Fruit fly (Drosophila melanogaster) whole organism, pupa: ENCODE results near the gene CG2875.
A peak's percentile ranks its signal among the peaks of the same experiment; 100 is the strongest.

ENCODE experiments used
- CG10348 ChIP-seq: fragments of 200-800 bp; sonication (Bioruptor generic); IDR thresholded peaks from 2 replicates; pipeline ENCODE4 v1.3.6; 2022; ENCODE audit warnings: missing biosample characterization, missing genetic modification characterization
- CG12605 ChIP-seq: fragments of 200-800 bp; sonication (Bioruptor generic); IDR thresholded peaks from 2 replicates; pipeline ENCODE4 v1.3.6; 2022; ENCODE audit warnings: missing biosample characterization, missing genetic modification characterization
- CG13204 ChIP-seq: fragments of 200-800 bp; sonication (Bioruptor generic); optimal IDR thresholded peaks from 2 replicates; lab custom pipeline; 2018; ENCODE audit warnings: missing biosample characterization, mild to moderate bottlenecking, missing genetic modification characterization, moderate library complexity
- CG14655 ChIP-seq: fragments of 200-800 bp; sonication (Bioruptor generic); optimal IDR thresholded peaks from 3 replicates; lab custom pipeline; 2017; ENCODE audit warnings: mild to moderate bottlenecking, missing biosample characterization, missing genetic modification reagents, missing genetic modification characterization
- CG15710 ChIP-seq: fragments of 200-800 bp; sonication (Bioruptor generic); optimal IDR thresholded peaks from 2 replicates; lab custom pipeline; 2018; ENCODE audit warnings: missing biosample characterization, mild to moderate bottlenecking, missing genetic modification characterization, moderate library complexity
- CG17806 ChIP-seq: fragments of 200-800 bp; sonication (Bioruptor generic); optimal IDR thresholded peaks from 2 replicates; lab custom pipeline; 2018; ENCODE audit warnings: missing biosample characterization, mild to moderate bottlenecking, missing genetic modification characterization, moderate library complexity
- CG32121 ChIP-seq: fragments of 200-800 bp; sonication (Bioruptor generic); IDR thresholded peaks from 2 replicates; pipeline ENCODE4 v1.3.6; 2022; ENCODE audit warnings: missing biosample characterization, missing genetic modification characterization
- CG34367 ChIP-seq: fragments of 200-800 bp; sonication (Bioruptor generic); optimal IDR thresholded peaks from 2 replicates; lab custom pipeline; 2018; ENCODE audit warnings: missing biosample characterization, mild to moderate bottlenecking, missing genetic modification characterization
- CG4496 ChIP-seq: fragments of 200-800 bp; sonication (Bioruptor generic); IDR thresholded peaks from 3 replicates; pipeline ENCODE4 v1.3.6; 2022; ENCODE audit warnings: missing biosample characterization, missing genetic modification characterization
- CG8159 ChIP-seq: fragments of 200-800 bp; sonication (Bioruptor generic); optimal IDR thresholded peaks from 3 replicates; lab custom pipeline; 2018; ENCODE audit warnings: missing biosample characterization, mild to moderate bottlenecking, missing genetic modification characterization, moderate library complexity
- CG8301 ChIP-seq: fragments of 200-800 bp; sonication (Bioruptor generic); optimal IDR thresholded peaks from 2 replicates; lab custom pipeline; 2018; ENCODE audit warnings: missing biosample characterization, mild to moderate bottlenecking, missing genetic modification characterization
- CG9948 ChIP-seq: fragments of 200-800 bp; sonication (Bioruptor generic); optimal IDR thresholded peaks from 2 replicates; lab custom pipeline; 2018; ENCODE audit warnings: missing biosample characterization, mild to moderate bottlenecking, missing genetic modification characterization, moderate library complexity
- D1 ChIP-seq: fragments of 200-800 bp; sonication (Bioruptor generic); optimal IDR thresholded peaks from 2 replicates; lab custom pipeline; 2018; ENCODE audit warnings: missing biosample characterization, mild to moderate bottlenecking, missing genetic modification characterization, moderate library complexity
- EcR ChIP-seq: fragments of 200-800 bp; sonication (Bioruptor generic); optimal IDR thresholded peaks from 3 replicates; lab custom pipeline; 2019; ENCODE audit warnings: missing biosample characterization, missing genetic modification characterization, mild to moderate bottlenecking, moderate library complexity, missing genetic modification reagents
- Ets98B ChIP-seq: fragments of 200-800 bp; sonication (Bioruptor generic); IDR thresholded peaks from 2 replicates; pipeline ENCODE4 v1.3.6; 2022; ENCODE audit warnings: missing biosample characterization, missing genetic modification characterization
- Pif1A ChIP-seq: fragments of 200-800 bp; sonication (Bioruptor generic); optimal IDR thresholded peaks from 3 replicates; lab custom pipeline; 2016; ENCODE audit warnings: missing biosample characterization, missing genetic modification characterization
- Pif1B ChIP-seq: fragments of 200-800 bp; sonication (Bioruptor generic); optimal IDR thresholded peaks from 3 replicates; lab custom pipeline; 2016; ENCODE audit warnings: missing biosample characterization, missing genetic modification characterization
- Snoo ChIP-seq: fragments of 200-800 bp; sonication (Bioruptor generic); optimal IDR thresholded peaks from 3 replicates; lab custom pipeline; 2017; ENCODE audit warnings: missing biosample characterization, mild to moderate bottlenecking, missing genetic modification characterization, inconsistent platforms
- fd96Ca ChIP-seq: fragments of 200-800 bp; sonication (Bioruptor generic); IDR thresholded peaks from 3 replicates; pipeline ENCODE4 v1.3.6; 2022; ENCODE audit warnings: missing biosample characterization, missing genetic modification characterization
- gl ChIP-seq: fragments of 200-800 bp; sonication (Bioruptor generic); optimal IDR thresholded peaks from 2 replicates; lab custom pipeline; 2018; ENCODE audit warnings: missing biosample characterization, mild to moderate bottlenecking, missing genetic modification characterization
- rn ChIP-seq: fragments of 200-800 bp; sonication (Bioruptor generic); IDR thresholded peaks from 2 replicates; pipeline ENCODE4 v1.3.6; 2022; ENCODE audit warnings: missing biosample characterization, missing genetic modification characterization

The CG2875 gene

dm6 chrX:3545849-3546518 lies 27.4 kb downstream of the CG2875 start:
- TF ChIP-seq fd96Ca (peak; percentile 63; the same call in 1 of the 3 replicates), CG12605 (peak; percentile 95), D1 (tag; lab: Kevin White, UChicago) (peak; percentile 83), Pif1B (GFP tag; lab: Kevin White, UChicago) (peak; percentile 93), CG32121 (peak; percentile 93), Snoo (peak; percentile 89), CG10348 (GFP tag; lab: Robert Waterston, UW) (peak; percentile 65), CG17806 (tag; lab: Kevin White, UChicago) (peak; percentile 93), CG8159 (tag; lab: Kevin White, UChicago) (peak; percentile 89), CG15710 (tag; lab: Kevin White, UChicago) (peak; percentile 91), CG4496 (peak; percentile 93), EcR (peak; percentile 29), rn (peak; percentile 86), Pif1A (GFP tag; lab: Kevin White, UChicago) (peak; percentile 90), CG34367 (tag; lab: Kevin White, UChicago) (peak; percentile 88), gl (peak; percentile 72), CG14655 (GFP tag; lab: Kevin White, UChicago) (peak; percentile 97), Ets98B (GFP tag; lab: Robert Waterston, UW) (peak; percentile 96), CG9948 (tag; lab: Kevin White, UChicago) (peak; percentile 91), CG13204 (peak; percentile 51), CG8301 (tag; lab: Kevin White, UChicago) (peak; percentile 96)

dm6 chrX:3538775-3539174 lies 34.6 kb downstream of the CG2875 start:
- TF ChIP-seq CG15710 (tag; lab: Kevin White, UChicago) (no peak), CG17806 (tag; lab: Kevin White, UChicago) (no peak), fd96Ca (0 out of 3 replicates have a peak, but pooled peaks have one; percentile 22), CG12605 (no peak), D1 (tag; lab: Kevin White, UChicago) (no peak), Pif1A (GFP tag; lab: Kevin White, UChicago) (no peak), CG8301 (tag; lab: Kevin White, UChicago) (no peak), Pif1B (GFP tag; lab: Kevin White, UChicago) (peak; percentile 22), CG9948 (tag; lab: Kevin White, UChicago) (no peak), Ets98B (GFP tag; lab: Robert Waterston, UW) (peak; percentile 21; the same call in 1 of the 2 replicates), CG34367 (tag; lab: Kevin White, UChicago) (no peak), CG13204 (no peak), Snoo (no peak), CG14655 (GFP tag; lab: Kevin White, UChicago) (no peak), CG4496 (peak; percentile 53; the same call in 2 of the 3 replicates), CG32121 (no peak), EcR (no peak), CG8159 (tag; lab: Kevin White, UChicago) (no peak), CG10348 (GFP tag; lab: Robert Waterston, UW) (no peak), rn (no peak), gl (no peak)
- TF ChIP-seq, all 21 proteins: peak for 4

DNA sequence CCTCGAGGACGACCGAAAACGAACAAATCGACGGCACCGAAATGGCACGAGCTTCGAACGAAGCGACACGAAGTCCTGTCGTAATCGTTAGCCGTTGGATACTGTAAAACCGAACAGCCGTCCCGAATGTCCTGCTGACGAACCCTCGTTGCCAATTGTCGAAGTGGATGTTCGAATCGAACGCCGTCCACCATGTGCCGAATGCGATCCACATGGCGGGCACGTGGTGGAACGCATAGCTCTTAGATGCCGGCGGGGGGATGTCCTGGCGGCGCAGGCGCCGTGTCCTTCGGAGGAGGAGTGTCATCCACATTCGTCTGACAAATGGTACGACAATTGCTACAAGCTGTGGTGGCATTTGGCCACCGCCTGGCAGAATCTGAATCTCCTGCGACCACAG lies 42.7 kb downstream of the CG2875 start:
- no peak for TF ChIP-seq CG13204
- no peak for TF ChIP-seq Pif1A (GFP tag; lab: Kevin White, UChicago)
- no peak for TF ChIP-seq CG9948 (tag; lab: Kevin White, UChicago)
- no peak for TF ChIP-seq CG32121
- TF ChIP-seq CG8159 (tag; lab: Kevin White, UChicago) = no peak
